Worm (Caenorhabditis elegans) whole organism, mixed stage, embryonic: ENCODE data around the gene rpl-7A.

Source experiments
- M03D4.4 ChIP-seq: sonication (generic microtip); optimal IDR thresholded peaks from 2 replicates; lab custom pipeline; 2017; ENCODE audit warnings: mild to moderate bottlenecking, missing genetic modification characterization, missing compliant biosample characterization
- bed-3 ChIP-seq: fragments of 200-800 bp; sonication (Bioruptor generic); optimal IDR thresholded peaks from 3 replicates; lab custom pipeline; 2018; ENCODE audit warnings: mild to moderate bottlenecking, missing genetic modification characterization, moderate library complexity, missing compliant biosample characterization
- blmp-1 ChIP-seq: fragments of 150-350 bp; optimal IDR thresholded peaks from 2 replicates; lab custom pipeline; 2014; ENCODE audit warnings: missing biosample characterization, missing genetic modification characterization
- ceh-43 ChIP-seq: fragments of 200-800 bp; sonication (Bioruptor generic); optimal IDR thresholded peaks from 2 replicates; lab custom pipeline; 2018; ENCODE audit warnings: mild to moderate bottlenecking, missing genetic modification characterization, moderate library complexity, missing compliant biosample characterization
- ceh-83 ChIP-seq: fragments of 200-800 bp; sonication (Bioruptor generic); optimal IDR thresholded peaks from 2 replicates; lab custom pipeline; 2018; ENCODE audit warnings: mild to moderate bottlenecking, missing genetic modification characterization, missing compliant biosample characterization
- ces-1 ChIP-seq: fragments of 150-350 bp; optimal IDR thresholded peaks from 2 replicates; lab custom pipeline; 2014; ENCODE audit warnings: missing biosample characterization, missing genetic modification reagents, missing genetic modification characterization
- cnd-1 ChIP-seq: fragments of 200-800 bp; sonication (Bioruptor generic); optimal IDR thresholded peaks from 2 replicates; lab custom pipeline; 2018; ENCODE audit warnings: mild to moderate bottlenecking, missing genetic modification characterization, missing compliant biosample characterization
- drap-1 ChIP-seq: fragments of 200-800 bp; sonication (Bioruptor generic); optimal IDR thresholded peaks from 3 replicates; lab custom pipeline; 2018; ENCODE audit warnings: mild to moderate bottlenecking, missing genetic modification characterization, missing compliant biosample characterization
- elt-1 ChIP-seq: sonication (generic microtip); optimal IDR thresholded peaks from 2 replicates; lab custom pipeline; 2017; ENCODE audit warnings: missing genetic modification characterization, mild to moderate bottlenecking, missing compliant biosample characterization, antibody characterized with exemption, moderate library complexity, borderline replicate concordance; ENCODE audit not compliant: insufficient read depth
- elt-3 ChIP-seq: fragments of 150-350 bp; optimal IDR thresholded peaks from 2 replicates; lab custom pipeline; 2014; ENCODE audit warnings: missing biosample characterization, missing genetic modification characterization
- flh-1 ChIP-seq: fragments of 200-800 bp; sonication (Bioruptor generic); optimal IDR thresholded peaks from 2 replicates; lab custom pipeline; 2018; ENCODE audit warnings: mild to moderate bottlenecking, missing genetic modification characterization, moderate library complexity, missing compliant biosample characterization
- ham-2 ChIP-seq: fragments of 200-800 bp; sonication (Bioruptor generic); optimal IDR thresholded peaks from 2 replicates; lab custom pipeline; 2018; ENCODE audit warnings: mild to moderate bottlenecking, missing genetic modification characterization, missing compliant biosample characterization
- hlh-1 ChIP-seq: fragments of 150-350 bp; optimal IDR thresholded peaks from 2 replicates; lab custom pipeline; 2014; ENCODE audit warnings: missing biosample characterization, missing genetic modification reagents, missing genetic modification characterization
- lin-13 ChIP-seq: fragments of 150-350 bp; optimal IDR thresholded peaks from 2 replicates; lab custom pipeline; 2014; ENCODE audit warnings: missing biosample characterization, missing genetic modification characterization
- lin-32 ChIP-seq: fragments of 200-800 bp; sonication (Bioruptor generic); optimal IDR thresholded peaks from 2 replicates; lab custom pipeline; 2018; ENCODE audit warnings: mild to moderate bottlenecking, missing genetic modification characterization, missing compliant biosample characterization
- lsy-2 ChIP-seq: fragments of 150-350 bp; optimal IDR thresholded peaks from 2 replicates; lab custom pipeline; 2014; ENCODE audit warnings: missing biosample characterization, missing genetic modification characterization
- mab-5 ChIP-seq: fragments of 150-350 bp; optimal IDR thresholded peaks from 2 replicates; lab custom pipeline; 2014; ENCODE audit warnings: missing biosample characterization, missing genetic modification characterization
- mep-1 ChIP-seq: fragments of 150-350 bp; optimal IDR thresholded peaks from 2 replicates; lab custom pipeline; 2017; ENCODE audit warnings: missing biosample characterization, missing genetic modification reagents, missing genetic modification characterization, inconsistent platforms
- nhr-12 ChIP-seq: fragments of 150-350 bp; optimal IDR thresholded peaks from 2 replicates; lab custom pipeline; 2014; ENCODE audit warnings: missing biosample characterization, missing genetic modification characterization
- nhr-2 ChIP-seq: fragments of 150-350 bp; optimal IDR thresholded peaks from 2 replicates; lab custom pipeline; 2014; ENCODE audit warnings: missing biosample characterization, missing genetic modification characterization
- nhr-237 ChIP-seq: fragments of 150-350 bp; optimal IDR thresholded peaks from 2 replicates; lab custom pipeline; 2014; ENCODE audit warnings: missing biosample characterization, missing genetic modification characterization
- nhr-28 ChIP-seq: fragments of 150-350 bp; optimal IDR thresholded peaks from 2 replicates; lab custom pipeline; 2014; ENCODE audit warnings: missing biosample characterization, missing genetic modification characterization
- sem-2 ChIP-seq: fragments of 200-800 bp; sonication (Bioruptor generic); optimal IDR thresholded peaks from 2 replicates; lab custom pipeline; 2018; ENCODE audit warnings: mild to moderate bottlenecking, missing genetic modification characterization, missing compliant biosample characterization
- snpc-4 ChIP-seq: fragments of 150-350 bp; optimal IDR thresholded peaks from 2 replicates; lab custom pipeline; 2014; ENCODE audit warnings: missing biosample characterization, missing genetic modification characterization
- sptf-1 ChIP-seq: sonication (generic microtip); optimal IDR thresholded peaks from 2 replicates; lab custom pipeline; 2017; ENCODE audit warnings: mild to moderate bottlenecking, missing genetic modification characterization, moderate library complexity, missing compliant biosample characterization
- tbx-8 ChIP-seq: fragments of 200-800 bp; sonication (Bioruptor generic); optimal IDR thresholded peaks from 2 replicates; lab custom pipeline; 2018; ENCODE audit warnings: mild to moderate bottlenecking, missing genetic modification characterization, moderate library complexity, missing compliant biosample characterization
- unc-120 ChIP-seq: sonication (generic microtip); optimal IDR thresholded peaks from 2 replicates; lab custom pipeline; 2017; ENCODE audit warnings: missing genetic modification characterization, missing compliant biosample characterization; ENCODE audit not compliant: poor library complexity, severe bottlenecking
- unc-39 ChIP-seq: fragments of 150-350 bp; optimal IDR thresholded peaks from 2 replicates; lab custom pipeline; 2014; ENCODE audit warnings: missing biosample characterization, missing genetic modification characterization
- unc-62 ChIP-seq: fragments of 150-350 bp; optimal IDR thresholded peaks from 2 replicates; lab custom pipeline; 2014; ENCODE audit warnings: missing biosample characterization, missing genetic modification reagents, missing genetic modification characterization
- zip-8 ChIP-seq: fragments of 150-350 bp; optimal IDR thresholded peaks from 2 replicates; lab custom pipeline; 2014; ENCODE audit warnings: missing biosample characterization, missing genetic modification characterization
- ztf-11 ChIP-seq: fragments of 150-350 bp; optimal IDR thresholded peaks from 2 replicates; lab custom pipeline; 2014; ENCODE audit warnings: missing biosample characterization, missing genetic modification characterization

The rpl-7A gene

ce11 chrIV:4396052-4396821 is 5.8 kb upstream of the rpl-7A start:
- no peak for TF ChIP-seq bed-3
- no peak for TF ChIP-seq ceh-43 (GFP tag; lab: Kevin White, UChicago)

- TF ChIP-seq ceh-43 (GFP tag; lab: Kevin White, UChicago) (no peak), nhr-28 (tag; lab: Kevin White, UChicago) (no peak), elt-1 (tag; lab: Kevin White, UChicago) (no peak), snpc-4 (tag; lab: Kevin White, UChicago) (no peak), cnd-1 (no peak), nhr-2 (tag; lab: Kevin White, UChicago) (no peak), drap-1 (GFP tag; lab: Kevin White, UChicago) (no peak), unc-39 (tag; lab: Kevin White, UChicago) (no peak), hlh-1 (no peak), M03D4.4 (no peak), nhr-12 (no peak), tbx-8 (GFP tag; lab: Kevin White, UChicago) (no peak), lsy-2 (tag; lab: Kevin White, UChicago) (no peak), mep-1 (tag; lab: Kevin White, UChicago) (no peak), bed-3 (no peak), ham-2 (GFP tag; lab: Kevin White, UChicago) (no peak), mab-5 (tag; lab: Kevin White, UChicago) (no peak), lin-13 (tag; lab: Kevin White, UChicago) (no peak), unc-62 (no peak), flh-1 (GFP tag; lab: Kevin White, UChicago) (no peak)
Measured at ce11 chrIV:4395555-4395954, 5.2 kb upstream of the rpl-7A start.

ce11 chrIV:4393942-4394460 is 3.6 kb upstream of the rpl-7A start, which contains the start of gene ell-1:
TSS of gene ell-1 (plus strand) at chrIV:4394410.
- TF ChIP-seq cnd-1 (no peak), bed-3 (no peak), ceh-83 (GFP tag; lab: Kevin White, UChicago) (no peak), sptf-1 (no peak), lin-32 (GFP tag; lab: Kevin White, UChicago) (no peak), sem-2 (GFP tag; lab: Kevin White, UChicago) (no peak), drap-1 (GFP tag; lab: Kevin White, UChicago) (no peak), nhr-12 (no peak), ces-1 (no peak), unc-120 (tag; lab: Kevin White, UChicago) (no peak)
- TF ChIP-seq, all 35 proteins: peak for 0

- TF ChIP-seq ztf-11 (tag; lab: Kevin White, UChicago) = no peak
- no peak for TF ChIP-seq unc-120 (tag; lab: Kevin White, UChicago)
- no peak for TF ChIP-seq ces-1
- TF ChIP-seq blmp-1 (tag; lab: Kevin White, UChicago) = no peak
- TF ChIP-seq flh-1 (GFP tag; lab: Kevin White, UChicago) = no peak
- no peak for TF ChIP-seq elt-3
- TF ChIP-seq nhr-237 (tag; lab: Kevin White, UChicago) = no peak
Measured at ce11 chrIV:4393488-4393887, 3.1 kb upstream of the rpl-7A start.

- no peak for TF ChIP-seq cnd-1
- TF ChIP-seq ham-2 (GFP tag; lab: Kevin White, UChicago) = no peak
- no peak for TF ChIP-seq sptf-1
- no peak for TF ChIP-seq nhr-2 (tag; lab: Kevin White, UChicago)
- no peak for TF ChIP-seq lsy-2 (tag; lab: Kevin White, UChicago)
- no peak for TF ChIP-seq elt-1 (tag; lab: Kevin White, UChicago)
- no peak for TF ChIP-seq zip-8 (tag; lab: Kevin White, UChicago)
- TF ChIP-seq lin-32 (GFP tag; lab: Kevin White, UChicago) = no peak
- no peak for TF ChIP-seq unc-62
- no peak for TF ChIP-seq tbx-8 (GFP tag; lab: Kevin White, UChicago)
- TF ChIP-seq snpc-4 (tag; lab: Kevin White, UChicago) = no peak
- TF ChIP-seq bed-3 = no peak
- no peak for TF ChIP-seq sem-2 (GFP tag; lab: Kevin White, UChicago)
- no peak for TF ChIP-seq elt-3
- no peak for TF ChIP-seq nhr-28 (tag; lab: Kevin White, UChicago)
- no peak for TF ChIP-seq blmp-1 (tag; lab: Kevin White, UChicago)
Measured at ce11 chrIV:4386351-4386750, 4.0 kb downstream of the rpl-7A start, which contains the start of gene tald-1. TSS of gene tald-1 (plus strand) at chrIV:4386651.
